Worm (Caenorhabditis elegans): ENCODE data around the gene F38B7.10.

Gene F38B7.10

DNA sequence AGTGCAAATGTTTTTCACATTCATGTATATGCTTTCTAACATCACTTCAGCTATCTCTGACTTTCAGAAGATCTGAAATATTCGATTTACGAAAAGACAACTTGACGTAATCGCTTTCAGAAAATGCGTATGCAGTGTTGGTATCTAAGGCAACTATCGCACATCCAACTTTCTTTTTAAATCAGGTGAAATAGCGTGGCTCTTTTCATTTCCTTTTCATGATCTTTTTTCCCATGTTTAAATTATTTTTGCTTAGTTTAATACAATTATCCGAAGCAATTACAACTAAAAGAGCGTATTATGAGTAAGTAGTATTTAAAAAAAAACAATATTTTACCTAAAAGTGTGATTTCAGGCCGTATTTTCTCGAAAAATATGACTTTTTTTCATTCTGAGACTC is 1.5 kb downstream of the F38B7.10 start, which contains the start of gene F38B7.11:
Gene F38B7.11 (plus strand): TSS at position 301 of the 400 bp plus-strand sequence.
- TF ChIP-seq unc-62 (GFP tag; optimal IDR thresholded peaks at IDR 0.05) = no peak

DNA sequence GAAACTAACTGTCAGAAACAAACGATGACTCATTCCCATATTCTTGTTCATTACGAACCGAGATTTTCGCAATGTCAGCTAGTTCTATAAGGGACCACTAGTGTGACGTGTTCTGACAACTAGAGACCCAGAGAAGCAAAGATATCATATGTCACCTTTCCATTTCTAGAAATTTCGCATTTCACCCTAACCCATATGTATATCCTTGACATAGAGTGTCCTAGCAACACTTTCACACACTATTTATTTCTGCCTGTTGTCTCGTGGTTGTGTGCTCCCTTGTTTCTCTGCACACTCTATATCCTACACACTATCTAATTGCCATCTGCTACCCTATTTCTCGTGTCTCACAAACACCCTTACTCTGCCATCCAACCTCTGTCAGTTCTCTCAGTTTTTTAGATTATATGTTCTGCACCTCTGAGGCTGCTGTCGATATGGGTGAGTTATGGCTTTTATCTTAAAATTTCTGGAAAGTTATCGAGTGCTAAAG is 3.6 kb downstream of the F38B7.10 start, which contains the start of the genes F38B7.17 and F38B7.3:
Gene F38B7.17 (minus strand): TSS at position 51 of the 493 bp plus-strand sequence.
Gene F38B7.3 (plus strand): TSS at position 194 of the 493 bp plus-strand sequence.
- no peak for TF ChIP-seq unc-62 (GFP tag; optimal IDR thresholded peaks at IDR 0.05)

DNA sequence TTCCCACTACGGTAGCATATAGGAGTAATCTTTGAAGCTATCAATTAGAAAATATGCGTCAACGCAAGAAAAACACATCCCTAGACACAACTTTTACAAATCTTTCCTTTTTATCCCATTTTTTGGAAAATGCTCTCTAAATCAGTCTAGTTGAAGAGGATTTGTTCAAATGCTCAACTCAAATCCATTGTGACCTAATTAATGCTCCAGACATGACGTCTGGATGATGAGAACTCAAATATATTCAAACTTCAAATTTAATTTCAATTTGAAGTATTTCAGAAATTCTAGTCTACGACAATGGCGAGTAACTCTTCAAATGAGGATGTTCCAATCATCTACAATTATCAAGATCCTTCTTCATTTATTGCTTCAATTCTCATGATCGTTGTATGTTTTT is 7.1 kb downstream of the F38B7.10 start, which contains the start of gene srx-85:
Gene srx-85 (plus strand): TSS at position 301 of the 400 bp plus-strand sequence.
- no peak for TF ChIP-seq unc-62 (GFP tag; optimal IDR thresholded peaks at IDR 0.05)

DNA sequence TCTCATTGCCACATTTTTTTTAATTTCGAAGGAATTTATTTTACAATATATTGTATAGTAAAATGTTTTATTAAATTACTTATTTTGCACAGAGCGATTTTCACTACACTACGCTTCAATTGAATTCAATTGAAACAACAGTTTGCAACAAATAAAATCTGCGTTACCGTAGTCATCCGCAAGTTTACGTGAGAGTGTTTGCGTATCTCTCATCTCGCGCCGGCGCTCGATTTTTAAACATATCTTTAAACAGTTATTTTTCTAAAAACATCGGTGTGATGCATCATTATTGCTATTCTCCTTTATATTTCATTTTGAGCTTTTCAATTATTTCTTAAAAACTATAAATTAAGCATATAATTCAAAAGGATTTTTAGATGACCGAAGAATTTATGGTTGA is 8.9 kb downstream of the F38B7.10 start, which contains the start of gene duo-1:
Gene duo-1 (plus strand): TSS at position 371 of the 400 bp plus-strand sequence.
- TF ChIP-seq unc-62 (GFP tag; optimal IDR thresholded peaks at IDR 0.05) = no peak

DNA sequence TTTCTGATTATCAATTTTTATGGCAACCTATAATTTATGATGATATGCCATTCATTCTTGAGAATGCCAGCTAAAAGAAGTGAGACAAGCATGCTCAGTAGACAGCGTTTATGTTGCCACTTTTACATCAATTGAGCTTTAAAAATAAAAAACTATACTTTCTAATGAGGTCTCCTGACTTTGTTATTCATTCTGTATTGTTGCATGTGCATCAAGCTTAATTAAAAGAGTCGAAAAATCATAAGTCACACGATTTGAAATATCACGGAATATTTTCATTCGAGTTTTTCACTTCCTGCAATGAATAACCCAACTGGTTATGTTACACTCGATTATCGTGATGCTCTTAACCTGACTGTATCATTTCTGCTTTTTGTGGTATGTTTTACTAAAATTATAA is 17.3 kb downstream of the F38B7.10 start, which contains the start of gene srx-86:
Gene srx-86 (plus strand): TSS at position 301 of the 400 bp plus-strand sequence.
- TF ChIP-seq unc-62 (GFP tag; optimal IDR thresholded peaks at IDR 0.05) = no peak

DNA sequence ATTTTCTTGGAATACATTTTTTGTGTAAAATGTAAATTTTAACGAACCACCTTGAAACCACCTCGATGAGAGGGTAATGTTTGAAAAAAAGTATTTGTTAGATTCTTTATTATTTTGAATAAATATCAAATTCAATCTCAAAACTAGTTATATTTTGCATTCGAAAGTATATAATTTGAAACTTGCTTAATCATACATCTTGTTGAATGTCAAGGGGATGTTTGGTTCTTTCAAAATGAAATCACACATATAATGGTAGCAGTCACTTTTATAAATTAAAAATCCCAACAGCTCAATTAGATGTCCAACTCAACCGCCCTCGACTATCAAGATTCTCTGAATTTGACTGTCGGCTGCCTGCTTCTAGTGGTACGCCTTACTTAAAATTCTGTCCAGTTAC is 19.2 kb downstream of the F38B7.10 start, which contains the start of gene srx-87:
Gene srx-87 (plus strand): TSS at position 301 of the 400 bp plus-strand sequence.
- no peak for TF ChIP-seq unc-62 (GFP tag; optimal IDR thresholded peaks at IDR 0.05)

DNA sequence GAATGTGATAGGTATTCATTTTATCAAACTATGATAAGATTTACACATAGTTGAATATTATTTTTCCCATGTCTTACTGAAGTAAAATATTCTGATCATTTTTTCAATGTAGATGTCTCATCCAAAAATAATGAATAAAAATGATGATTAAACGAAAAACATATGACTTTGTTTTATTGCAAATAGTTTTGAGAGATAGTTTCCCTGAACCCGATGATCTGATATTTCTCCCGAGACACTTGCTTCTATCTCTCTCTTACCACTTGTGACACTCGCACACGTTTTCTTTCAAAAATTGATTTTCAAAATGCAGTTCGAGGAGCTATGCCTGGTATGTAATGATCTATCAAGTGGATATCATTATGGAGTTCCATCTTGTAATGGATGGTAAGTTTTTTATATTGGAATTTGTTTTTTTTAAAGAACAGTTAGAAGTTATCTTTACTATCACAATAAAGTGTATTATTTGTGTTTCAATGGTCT is 24.9 kb downstream of the F38B7.10 start, which contains the start of the genes nhr-101 and pms-2:
Gene nhr-101 (plus strand): TSS at position 308 of the 483 bp plus-strand sequence.
Gene pms-2 (minus strand): TSS at position 433 of the 483 bp plus-strand sequence.
- no peak for TF ChIP-seq unc-62 (GFP tag; optimal IDR thresholded peaks at IDR 0.05)

DNA sequence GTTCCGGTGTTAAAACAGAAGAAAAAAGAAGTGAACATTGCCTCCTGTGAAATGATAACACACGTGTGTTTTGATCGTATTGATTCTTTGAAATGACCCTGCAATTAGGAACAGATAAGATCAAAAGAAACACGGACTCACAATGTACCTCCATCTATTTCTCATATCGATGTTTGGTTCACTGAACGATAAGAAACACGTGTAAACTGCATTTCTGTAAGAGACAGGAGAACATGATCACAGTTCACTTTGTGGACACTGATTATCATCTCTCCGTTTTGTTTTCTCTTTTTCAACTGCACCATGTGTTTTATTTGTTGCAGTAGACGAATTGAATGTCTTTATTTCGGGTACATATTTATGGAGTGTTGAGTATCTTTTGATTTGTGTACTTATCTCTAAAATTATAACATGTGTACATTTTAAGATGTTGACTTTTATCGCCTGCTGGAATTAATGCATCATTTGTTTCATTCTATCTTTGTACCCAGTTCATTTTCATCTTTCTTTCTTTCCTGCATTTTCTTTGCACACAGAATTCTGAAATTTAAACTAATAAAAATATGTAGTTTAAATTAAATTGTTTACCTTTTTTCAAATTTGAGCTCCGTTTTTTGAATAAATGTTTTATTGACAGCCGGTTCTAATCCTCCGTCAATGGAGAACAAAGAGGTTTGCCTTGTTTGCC is 27.6 kb downstream of the F38B7.10 start, which contains the start of the genes H12C20.7 and nhr-68:
Gene H12C20.7 (minus strand): TSS at position 188 of the 688 bp plus-strand sequence.
Gene nhr-68 (plus strand): TSS at position 638 of the 688 bp plus-strand sequence.
- TF ChIP-seq unc-62 (GFP tag; optimal IDR thresholded peaks at IDR 0.05) = no peak

DNA sequence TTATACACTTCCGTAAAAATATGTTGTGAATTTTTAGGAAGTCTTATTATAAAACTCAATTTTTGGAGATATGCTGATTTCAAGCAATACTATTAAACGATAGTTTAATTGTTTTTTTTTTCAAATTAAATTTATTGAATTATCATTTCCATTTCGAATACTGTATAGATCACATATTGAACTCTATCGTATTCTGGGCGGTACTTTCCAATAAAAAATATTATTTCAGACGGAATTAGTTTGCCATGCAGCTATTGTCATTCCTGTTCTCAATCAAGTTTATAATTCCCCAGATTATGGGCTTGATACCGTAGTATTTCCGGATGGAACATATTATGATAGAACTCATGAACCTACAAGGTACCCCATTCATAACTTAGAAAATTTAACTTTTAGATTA is 29.2 kb downstream of the F38B7.10 start:
- TF ChIP-seq unc-62 (GFP tag; optimal IDR thresholded peaks at IDR 0.05) = no peak

DNA sequence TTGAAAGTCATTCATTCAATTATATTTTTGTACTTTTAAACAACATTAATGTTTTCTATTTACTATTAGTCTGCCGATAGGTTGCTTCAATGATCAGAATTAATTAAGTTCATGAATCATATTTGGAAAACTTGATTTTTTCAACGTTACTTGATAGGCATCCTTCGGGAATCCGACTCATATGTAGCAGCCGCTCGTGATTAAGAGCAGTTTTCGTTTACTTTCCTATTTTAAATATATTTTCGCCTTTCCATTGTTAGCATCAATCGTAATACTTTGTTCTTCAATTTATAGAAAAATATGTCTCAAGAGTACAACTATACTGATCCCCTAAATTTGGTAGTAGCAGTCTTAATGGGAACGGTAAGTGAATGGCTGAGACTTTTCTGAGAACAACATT is 35.5 kb downstream of the F38B7.10 start, which contains the start of gene srx-90:
Gene srx-90 (plus strand): TSS at position 301 of the 400 bp plus-strand sequence.
- TF ChIP-seq unc-62 (GFP tag; optimal IDR thresholded peaks at IDR 0.05) = no peak

DNA sequence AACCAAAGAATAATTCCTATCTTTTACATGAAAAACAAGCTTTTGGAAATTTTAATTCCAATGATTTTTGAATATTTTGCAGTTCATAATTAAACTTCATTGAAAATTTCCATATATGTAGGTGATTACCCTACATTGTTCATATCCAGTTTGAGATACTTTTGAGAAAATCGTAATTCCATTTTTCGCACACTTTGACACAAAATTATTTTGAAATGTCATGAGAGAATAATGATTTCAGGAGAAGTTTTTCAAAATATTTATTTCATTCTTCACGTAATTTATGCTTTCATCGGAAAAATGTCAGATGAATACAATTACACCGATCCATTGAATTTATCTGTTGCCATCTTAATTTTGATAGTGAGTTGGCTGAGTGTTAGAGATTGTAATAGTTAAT is 37.9 kb downstream of the F38B7.10 start, which contains the start of gene srx-88:
Gene srx-88 (plus strand): TSS at position 301 of the 400 bp plus-strand sequence.
- no peak for TF ChIP-seq unc-62 (GFP tag; optimal IDR thresholded peaks at IDR 0.05)

DNA sequence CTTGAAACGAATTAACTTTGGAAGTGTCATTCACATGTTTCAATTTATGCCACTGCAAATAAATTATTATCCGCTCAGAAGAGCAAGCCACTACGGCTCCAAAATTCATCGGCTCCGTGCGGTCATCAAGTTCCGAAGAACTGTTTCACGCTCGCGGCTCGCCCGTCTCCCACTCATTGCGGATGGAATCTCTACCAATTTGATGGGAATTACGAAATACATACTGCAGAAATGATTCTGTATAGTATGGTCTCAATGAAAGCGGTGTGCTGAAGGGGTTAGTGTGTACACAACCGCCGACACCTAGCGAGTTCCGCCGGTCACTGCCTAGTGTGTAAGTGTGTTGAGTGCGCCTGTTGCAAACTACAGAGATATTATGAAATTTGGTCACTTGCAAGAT is 39.8 kb downstream of the F38B7.10 start:
- no peak for TF ChIP-seq unc-62 (GFP tag; optimal IDR thresholded peaks at IDR 0.05)

DNA sequence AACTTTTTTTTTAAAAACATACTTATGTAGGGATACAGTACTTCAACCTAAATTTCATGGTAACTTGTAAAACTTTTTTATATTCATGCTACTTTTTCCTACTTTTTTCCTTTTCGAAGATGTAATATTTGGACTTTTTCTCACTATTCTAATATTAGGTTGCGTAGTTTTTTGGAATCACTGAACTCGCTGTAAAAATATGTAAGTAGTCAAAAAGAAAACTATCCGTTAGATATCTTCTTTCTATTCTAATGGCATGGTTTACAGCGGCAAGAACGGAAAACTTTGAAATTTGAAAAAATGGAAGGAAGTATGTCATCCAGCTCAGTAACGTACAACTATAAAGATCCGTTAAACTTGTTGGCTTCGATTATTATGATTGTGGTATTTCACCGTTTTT is 44.1 kb downstream of the F38B7.10 start, which contains the start of gene srx-82:
Gene srx-82 (plus strand): TSS at position 301 of the 400 bp plus-strand sequence.
- TF ChIP-seq unc-62 (GFP tag; optimal IDR thresholded peaks at IDR 0.05) = no peak

DNA sequence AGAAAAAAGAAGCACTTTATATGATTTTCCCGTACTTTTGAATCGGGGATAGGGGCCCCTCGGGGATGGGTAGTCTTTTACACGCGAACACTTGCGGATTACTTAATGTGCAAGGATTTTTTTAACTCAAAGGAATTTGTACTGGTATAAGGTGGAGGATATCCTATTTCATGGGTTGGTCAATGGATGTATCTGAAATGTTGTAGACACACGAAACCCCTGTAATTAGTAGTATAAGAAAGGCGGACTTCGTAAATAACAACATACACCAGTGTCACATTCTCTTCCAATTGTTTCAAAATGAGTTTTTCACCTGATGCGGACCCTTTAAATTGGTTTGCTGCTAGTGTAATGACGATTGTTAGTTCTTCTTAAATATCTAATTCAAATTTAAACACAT is 48.1 kb downstream of the F38B7.10 start, which contains the start of gene srx-80:
Gene srx-80 (plus strand): TSS at position 301 of the 400 bp plus-strand sequence.
- no peak for TF ChIP-seq unc-62 (GFP tag; optimal IDR thresholded peaks at IDR 0.05)

DNA sequence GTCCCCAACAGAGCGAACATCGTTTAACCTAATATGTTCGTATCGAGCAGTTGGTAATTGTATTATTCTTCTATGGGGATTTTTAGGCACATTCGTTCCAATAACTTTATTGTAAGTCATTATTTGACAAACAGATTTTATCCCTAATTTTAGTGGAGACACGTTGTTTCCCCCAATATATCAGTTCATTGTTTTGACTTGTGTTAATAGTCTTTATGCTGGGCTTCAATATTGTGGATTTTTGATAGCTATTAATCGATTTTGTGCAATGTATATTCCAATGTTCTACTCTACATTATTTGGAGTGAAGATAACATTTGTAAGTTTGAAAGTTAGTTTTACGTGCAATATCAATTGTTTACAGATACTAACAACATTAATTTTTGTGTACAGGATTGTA is 48.6 kb downstream of the F38B7.10 start:
- no peak for TF ChIP-seq unc-62 (GFP tag; optimal IDR thresholded peaks at IDR 0.05)

Data from whole organism, dauer.